Worm (Caenorhabditis elegans): Measurements from ENCODE around the gene zig-8.

Gene zig-8

ce11 chrIII:13176876-13177275 lies 57.3 kb downstream of the zig-8 start:
- TF ChIP-seq nfya-1 (tag; optimal IDR thresholded peaks at IDR 0.05; ENCODE audit: insufficient read depth): peak; percentile 71
- no peak for TF ChIP-seq ceh-9 (tag; optimal IDR thresholded peaks at IDR 0.05)

ce11 chrIII:13182003-13182402 lies 62.4 kb downstream of the zig-8 start:
- peak; percentile 30 for TF ChIP-seq hmg-11 (tag; optimal IDR thresholded peaks at IDR 0.05)
- TF ChIP-seq lin-15B (tag; optimal IDR thresholded peaks at IDR 0.05): peak; percentile 6
- TF ChIP-seq pha-4 (tag; optimal IDR thresholded peaks at IDR 0.05): peak; percentile 83
- TF ChIP-seq nhr-23 (tag; optimal IDR thresholded peaks at IDR 0.05): peak; percentile 78
- peak; percentile 13 for TF ChIP-seq snpc-4 (tag; optimal IDR thresholded peaks at IDR 0.05)
- peak; percentile 13 for TF ChIP-seq nhr-43 (tag; optimal IDR thresholded peaks at IDR 0.05; ENCODE audit: poor library complexity, severe bottlenecking)
- TF ChIP-seq nhr-25 (tag; optimal IDR thresholded peaks at IDR 0.05): peak; percentile 71
- TF ChIP-seq nfya-1 (tag; optimal IDR thresholded peaks at IDR 0.05; ENCODE audit: insufficient read depth): peak; percentile 65
- no peak for TF ChIP-seq ceh-9 (tag; optimal IDR thresholded peaks at IDR 0.05)
- TF ChIP-seq pqm-1 (tag; optimal IDR thresholded peaks at IDR 0.05): no peak
- peak; percentile 1 for TF ChIP-seq elt-2 (tag; optimal IDR thresholded peaks at IDR 0.05)

All from whole organism, L3 larva.